Worm (Caenorhabditis elegans): ENCODE data around the gene sid-2.

The sid-2 gene

DNA sequence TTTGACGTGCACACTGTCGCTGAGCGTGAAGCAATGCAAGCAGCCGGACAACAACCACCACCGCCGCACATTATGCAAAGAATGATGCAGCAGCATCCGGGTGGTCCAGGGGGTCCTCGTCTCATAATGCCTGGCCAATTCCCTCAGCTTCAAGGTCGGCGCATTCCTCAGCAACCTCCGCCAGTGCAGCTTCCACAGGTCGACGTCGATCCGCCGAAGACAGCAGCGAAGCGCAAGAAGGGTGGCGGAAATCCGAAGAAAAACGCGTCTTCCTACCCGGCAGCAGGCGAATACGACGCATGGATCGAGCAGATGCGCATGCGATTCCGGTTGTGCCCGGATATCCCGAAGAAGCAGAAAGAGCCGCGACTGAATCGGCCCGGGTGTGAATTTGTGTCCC, 27.8 kb upstream of the sid-2 start:
- TF ChIP-seq aly-1 (tag; optimal IDR thresholded peaks at IDR 0.05): peak; percentile 39
- TF ChIP-seq B0310.2 (tag; optimal IDR thresholded peaks at IDR 0.05): no peak

DNA sequence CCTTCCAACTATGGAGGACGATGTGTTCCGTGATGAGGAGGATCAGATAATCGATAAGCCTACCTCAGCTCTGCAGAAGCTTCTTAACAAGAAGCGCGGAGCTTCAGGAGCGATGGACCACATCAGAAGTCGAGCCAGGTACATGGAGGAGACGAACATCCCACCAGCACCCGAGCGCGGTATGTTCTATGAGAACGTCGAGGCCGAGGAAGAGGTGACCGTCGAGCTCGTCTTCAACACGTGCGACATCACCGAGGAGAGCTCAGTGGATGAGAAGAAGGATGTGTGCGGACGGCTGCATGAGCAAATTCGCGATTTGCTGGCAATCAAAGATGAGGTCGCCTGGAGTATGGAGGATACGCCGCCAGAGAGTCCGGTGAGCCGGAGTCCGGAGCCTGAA, 27.2 kb upstream of the sid-2 start:
- TF ChIP-seq ceh-36 (tag; optimal IDR thresholded peaks at IDR 0.05) (no peak), pes-1 (GFP tag; IDR thresholded peaks at IDR 0.05) (no peak), hmbx-1 (tag; optimal IDR thresholded peaks at IDR 0.05) (no peak), F13C5.2 (tag; optimal IDR thresholded peaks at IDR 0.05) (no peak), tra-4 (tag; optimal IDR thresholded peaks at IDR 0.05) (no peak), flt-1 (GFP tag; IDR thresholded peaks at IDR 0.05) (no peak), ceh-13 (GFP tag; optimal IDR thresholded peaks at IDR 0.05) (no peak)

DNA sequence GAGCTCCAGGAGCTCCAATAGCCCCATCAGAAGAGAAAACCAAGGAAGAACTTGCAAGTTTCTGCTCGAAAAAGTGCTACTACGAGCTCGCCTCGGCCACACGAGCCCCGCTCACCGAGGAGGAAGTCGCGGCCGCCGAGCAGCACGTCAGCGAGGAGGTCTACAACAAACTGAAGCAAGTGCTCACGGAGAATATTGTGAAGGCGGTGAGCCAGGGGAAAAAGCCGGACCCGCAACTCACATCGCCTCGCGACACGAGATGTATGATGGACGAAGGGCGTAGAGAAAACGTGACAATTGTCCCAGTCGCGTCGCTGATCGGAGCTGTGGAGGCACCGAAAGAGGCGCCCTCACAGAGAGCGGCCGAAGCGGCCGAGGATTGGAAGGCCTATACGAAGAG, 26.5 kb upstream of the sid-2 start:
- no peak for TF ChIP-seq hmbx-1 (tag; optimal IDR thresholded peaks at IDR 0.05)
- TF ChIP-seq sea-1 (GFP tag; conservative IDR thresholded peaks at IDR 0.05): no peak
- no peak for TF ChIP-seq F13C5.2 (tag; optimal IDR thresholded peaks at IDR 0.05)
- no peak for TF ChIP-seq scrt-1 (GFP tag; IDR thresholded peaks at IDR 0.05)
- TF ChIP-seq hnd-1 (tag; optimal IDR thresholded peaks at IDR 0.05): no peak
- no peak for TF ChIP-seq hmg-4 (GFP tag; optimal IDR thresholded peaks at IDR 0.05)
- TF ChIP-seq flt-1 (GFP tag; IDR thresholded peaks at IDR 0.05): no peak

DNA sequence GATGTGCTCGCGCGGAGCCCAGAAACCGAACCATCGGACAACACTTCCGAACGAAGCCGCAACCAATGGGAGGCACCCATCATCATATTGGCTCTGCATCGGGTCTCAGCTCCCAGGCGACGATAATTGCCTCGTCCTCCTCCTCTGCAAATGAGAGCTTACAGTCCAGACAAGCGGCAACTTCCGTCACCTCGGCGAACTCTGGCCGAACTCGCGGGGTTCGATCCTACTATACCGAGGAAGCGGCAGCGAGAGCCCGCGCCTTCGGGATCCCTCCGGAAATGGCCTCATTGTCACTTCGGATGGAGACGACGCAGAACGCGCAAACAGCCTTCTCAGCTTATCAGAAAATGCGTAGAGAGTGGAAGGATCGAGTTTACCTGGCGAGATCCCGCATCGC, 24.3 kb upstream of the sid-2 start:
- TF ChIP-seq hmg-4 (GFP tag; optimal IDR thresholded peaks at IDR 0.05) (peak; percentile 14), hmbx-1 (tag; optimal IDR thresholded peaks at IDR 0.05) (no peak)

DNA sequence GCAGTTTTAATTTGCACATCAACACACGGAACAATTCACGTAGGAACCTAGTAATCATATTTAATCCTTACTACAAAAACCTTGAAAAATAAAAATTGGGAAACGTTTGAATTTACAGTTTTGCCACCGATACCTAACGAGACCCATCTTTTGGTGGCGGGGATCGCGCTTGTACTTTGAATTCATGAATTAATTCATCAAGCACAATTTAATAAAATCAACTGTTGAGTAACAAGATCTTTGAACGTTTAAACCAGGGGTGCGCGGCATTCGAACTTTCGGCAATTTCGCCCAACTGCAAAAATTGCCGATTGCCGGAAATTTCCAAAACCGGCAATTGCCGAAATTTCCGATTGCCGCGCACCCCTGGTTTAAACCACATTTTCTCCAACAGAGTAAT, 22.6 kb upstream of the sid-2 start:
- TF ChIP-seq tbx-11 (GFP tag; IDR thresholded peaks at IDR 0.05) (no peak), flt-1 (GFP tag; IDR thresholded peaks at IDR 0.05) (no peak), tbx-37 (GFP tag; conservative IDR thresholded peaks at IDR 0.05) (no peak), ceh-13 (GFP tag; optimal IDR thresholded peaks at IDR 0.05) (no peak), B0310.2 (tag; optimal IDR thresholded peaks at IDR 0.05) (no peak), ets-7 (tag; optimal IDR thresholded peaks at IDR 0.05) (no peak), sea-1 (GFP tag; conservative IDR thresholded peaks at IDR 0.05) (no peak), tra-4 (tag; optimal IDR thresholded peaks at IDR 0.05) (no peak), aly-1 (tag; optimal IDR thresholded peaks at IDR 0.05) (no peak), ama-1 (optimal IDR thresholded peaks at IDR 0.05) (no peak), pes-1 (GFP tag; IDR thresholded peaks at IDR 0.05) (no peak), F13C5.2 (tag; optimal IDR thresholded peaks at IDR 0.05) (no peak), hmg-4 (GFP tag; optimal IDR thresholded peaks at IDR 0.05) (no peak), hnd-1 (tag; optimal IDR thresholded peaks at IDR 0.05) (no peak), hmbx-1 (tag; optimal IDR thresholded peaks at IDR 0.05) (no peak), ceh-36 (tag; optimal IDR thresholded peaks at IDR 0.05) (no peak)

DNA sequence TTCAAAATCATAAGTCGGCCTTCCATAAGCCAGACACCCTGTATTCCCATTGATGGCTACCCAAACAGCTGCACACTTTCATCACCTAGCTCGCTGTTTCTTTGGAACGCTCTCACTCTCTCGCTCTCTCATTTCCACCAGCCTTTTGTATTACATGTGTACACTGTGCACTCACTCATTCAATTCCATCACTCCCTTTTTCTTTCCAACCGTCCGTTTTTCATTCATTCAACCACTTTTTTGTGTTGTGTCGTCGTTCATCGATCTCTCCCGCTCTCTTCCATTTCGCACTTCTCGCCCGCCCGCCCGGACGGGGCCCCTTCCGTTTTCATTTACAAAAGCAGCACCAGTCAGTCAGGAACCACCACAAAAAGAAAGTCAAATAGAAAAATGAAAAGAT, 21.3 kb upstream of the sid-2 start:
- TF ChIP-seq hmbx-1 (tag; optimal IDR thresholded peaks at IDR 0.05) (no peak), hmg-4 (GFP tag; optimal IDR thresholded peaks at IDR 0.05) (no peak), hnd-1 (tag; optimal IDR thresholded peaks at IDR 0.05) (no peak), sea-1 (GFP tag; conservative IDR thresholded peaks at IDR 0.05) (no peak)

DNA sequence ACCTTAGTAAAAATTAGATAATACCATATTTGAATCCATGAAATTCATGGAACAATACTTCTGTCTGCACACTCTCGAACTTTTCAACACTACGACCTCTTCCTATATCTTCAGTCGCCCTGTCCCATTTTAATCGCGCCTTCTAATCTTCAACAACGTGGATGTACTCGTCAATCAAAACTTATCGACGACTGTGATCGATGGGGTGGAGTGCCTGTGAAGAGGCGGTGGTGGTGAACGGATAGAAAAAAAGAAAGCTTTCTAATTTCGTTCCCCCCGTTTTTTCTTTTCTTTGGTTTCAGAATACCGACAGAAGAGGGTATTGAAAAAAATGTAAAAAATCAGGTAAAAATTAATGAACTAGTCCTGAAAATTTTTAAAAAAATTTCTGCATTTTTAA, 20.2 kb upstream of the sid-2 start:
- TF ChIP-seq ceh-36 (tag; optimal IDR thresholded peaks at IDR 0.05) (no peak), aly-1 (tag; optimal IDR thresholded peaks at IDR 0.05) (no peak)

DNA sequence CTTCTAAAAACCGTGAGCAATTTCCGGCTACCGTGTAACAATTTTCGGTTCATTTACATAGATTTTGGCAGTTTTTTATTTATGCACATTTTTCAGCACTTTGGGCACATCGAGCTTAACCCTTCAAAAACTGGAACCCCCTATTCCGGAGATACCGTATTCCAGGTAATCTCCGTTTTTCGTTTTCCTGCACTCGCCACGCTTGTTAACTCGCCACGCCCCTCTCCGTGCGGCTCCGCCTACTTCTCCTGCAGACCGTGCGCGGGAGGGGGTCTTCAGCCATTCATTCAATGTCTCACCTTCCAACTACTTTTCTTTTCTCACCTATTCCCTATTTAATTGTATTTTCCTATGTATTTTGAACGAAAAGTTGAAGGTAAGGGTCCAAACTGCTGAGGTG, 19.1 kb upstream of the sid-2 start:
- TF ChIP-seq hmg-4 (GFP tag; optimal IDR thresholded peaks at IDR 0.05) (no peak), ets-7 (tag; optimal IDR thresholded peaks at IDR 0.05) (no peak)

DNA sequence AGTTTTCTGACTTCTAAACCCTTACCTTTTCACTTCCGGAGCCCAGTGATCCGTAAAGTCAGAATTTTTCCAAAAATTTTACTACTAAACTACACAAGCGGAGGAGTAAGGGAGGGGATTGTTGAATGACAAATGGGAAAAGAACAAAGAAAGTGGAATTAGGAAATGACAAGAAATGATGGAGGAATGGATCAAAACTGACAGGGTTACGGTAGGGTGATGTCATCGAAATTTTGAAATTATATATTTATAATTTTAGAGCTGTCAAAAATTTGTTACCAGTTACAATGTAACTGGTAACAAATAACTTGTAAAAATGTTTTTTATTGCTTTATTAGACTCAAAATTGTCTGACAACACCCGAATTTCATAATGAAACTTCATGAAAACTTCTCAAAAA, 12.8 kb upstream of the sid-2 start:
- TF ChIP-seq sea-1 (GFP tag; conservative IDR thresholded peaks at IDR 0.05) (no peak), pes-1 (GFP tag; IDR thresholded peaks at IDR 0.05) (no peak), B0310.2 (tag; optimal IDR thresholded peaks at IDR 0.05) (no peak), ceh-36 (tag; optimal IDR thresholded peaks at IDR 0.05) (no peak), tbx-11 (GFP tag; IDR thresholded peaks at IDR 0.05) (no peak), hmg-4 (GFP tag; optimal IDR thresholded peaks at IDR 0.05) (no peak)

DNA sequence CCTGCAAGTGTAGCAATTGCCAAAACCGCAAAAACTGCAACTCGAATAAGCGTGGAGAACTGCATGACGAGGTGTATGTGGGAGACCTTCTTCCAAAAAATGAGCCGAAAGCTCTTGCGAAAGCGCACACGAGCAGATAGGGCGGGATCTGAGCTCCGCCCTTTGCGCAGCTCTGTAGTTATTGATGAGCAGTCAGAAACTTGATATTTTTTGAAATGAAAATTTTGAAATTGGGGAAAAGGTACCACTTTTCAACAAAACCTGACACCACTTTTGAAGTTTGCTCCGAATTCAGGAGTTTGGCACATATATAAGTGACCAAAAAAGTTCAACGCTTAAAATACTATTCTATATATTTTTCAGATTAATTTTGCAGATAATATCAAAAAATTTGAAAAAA, 11.5 kb upstream of the sid-2 start, which contains the start of gene flp-15:
flp-15 (minus strand) TSS at position 101 of the 400 bp plus-strand sequence.
- TF ChIP-seq hnd-1 (tag; optimal IDR thresholded peaks at IDR 0.05): no peak

DNA sequence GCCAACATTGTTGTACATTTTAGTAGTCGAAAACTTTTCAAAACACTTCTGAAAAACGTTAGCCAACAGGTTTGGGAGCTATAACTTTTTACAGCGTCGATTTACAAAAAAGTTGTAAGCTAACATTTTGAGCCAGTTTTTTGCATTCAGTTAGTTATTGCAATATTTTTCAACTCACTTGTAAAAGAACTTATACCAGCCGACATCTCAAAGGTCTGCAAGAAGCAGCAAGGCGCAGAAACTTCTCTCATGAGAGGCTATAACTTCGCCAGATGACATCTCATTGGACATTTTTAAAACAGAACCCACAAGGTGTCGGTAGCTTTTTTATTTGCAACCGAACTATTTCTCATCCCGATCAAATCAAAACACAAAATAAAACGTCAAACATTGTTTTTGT, 9.7 kb upstream of the sid-2 start:
- TF ChIP-seq pes-1 (GFP tag; IDR thresholded peaks at IDR 0.05): no peak
- TF ChIP-seq scrt-1 (GFP tag; IDR thresholded peaks at IDR 0.05): no peak
- TF ChIP-seq hmbx-1 (tag; optimal IDR thresholded peaks at IDR 0.05): no peak
- TF ChIP-seq ama-1 (optimal IDR thresholded peaks at IDR 0.05): no peak
- TF ChIP-seq ceh-36 (tag; optimal IDR thresholded peaks at IDR 0.05): no peak
- no peak for TF ChIP-seq tbx-37 (GFP tag; conservative IDR thresholded peaks at IDR 0.05)
- TF ChIP-seq aly-1 (tag; optimal IDR thresholded peaks at IDR 0.05): no peak
- TF ChIP-seq F13C5.2 (tag; optimal IDR thresholded peaks at IDR 0.05): no peak
- no peak for TF ChIP-seq tbx-11 (GFP tag; IDR thresholded peaks at IDR 0.05)
- TF ChIP-seq sea-1 (GFP tag; conservative IDR thresholded peaks at IDR 0.05): no peak
- no peak for TF ChIP-seq tra-4 (tag; optimal IDR thresholded peaks at IDR 0.05)
- no peak for TF ChIP-seq B0310.2 (tag; optimal IDR thresholded peaks at IDR 0.05)
- TF ChIP-seq flt-1 (GFP tag; IDR thresholded peaks at IDR 0.05): no peak
- no peak for TF ChIP-seq ets-7 (tag; optimal IDR thresholded peaks at IDR 0.05)

All from whole organism, early embryonic.